Fruit fly (Drosophila melanogaster) whole organism: ENCODE results near the gene Tmx3.

ENCODE experiments used
- CG8478 ChIP-seq: fragments of >200 bp; optimal IDR thresholded peaks from 2 replicates; lab custom pipeline; 2018; ENCODE audit warnings: inconsistent platforms
- Dll ChIP-seq: fragments of >200 bp; optimal IDR thresholded peaks from 2 replicates; lab custom pipeline; 2017
- EcR ChIP-seq, 2 experiments: fragments of >200 bp; optimal IDR thresholded peaks; 2 replicates each; lab custom pipeline; 2017; ENCODE audit warnings: missing biosample characterization in 2 of 2, missing genetic modification characterization in 2 of 2, missing genetic modification reagents in 2 of 2
- psq ChIP-seq: fragments of >200 bp; optimal IDR thresholded peaks from 2 replicates; lab custom pipeline; 2017
- usp ChIP-seq: fragments of >200 bp; optimal IDR thresholded peaks from 2 replicates; lab custom pipeline; 2017; ENCODE audit warnings: missing biosample characterization, missing genetic modification characterization, mixed read lengths

DNA sequence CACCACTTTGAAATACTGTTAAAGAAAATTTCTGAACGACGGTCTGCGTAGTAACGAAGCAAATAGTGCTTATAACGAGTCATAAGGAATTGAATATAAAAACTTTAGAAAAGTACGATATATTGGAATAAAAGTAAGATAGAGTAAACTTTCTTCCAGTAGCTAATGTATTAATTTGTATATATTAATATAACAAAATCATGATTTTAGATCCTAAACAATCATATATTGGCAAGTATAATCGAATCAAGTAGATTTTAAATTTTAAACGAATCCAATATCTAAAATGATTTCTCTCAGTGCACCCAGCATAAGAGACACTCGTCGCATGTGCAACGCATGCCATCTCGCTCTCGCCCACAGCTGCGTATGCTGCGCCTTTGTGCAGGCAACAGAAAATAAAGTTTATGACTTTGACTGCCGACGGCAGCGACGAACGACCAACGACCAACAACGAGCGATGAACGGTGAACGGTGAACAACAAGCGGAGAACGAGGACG, 47.5 kb upstream of the Tmx3 start:
- no peak for TF ChIP-seq CG8478
- no peak for TF ChIP-seq EcR (GFP tag; optimal IDR thresholded peaks at IDR 0.05; lab: Kevin White, UChicago)
- TF ChIP-seq usp (GFP tag; lab: Kevin White, UChicago): no peak
- no peak for TF ChIP-seq Dll
- no peak for TF ChIP-seq psq (lab: Kevin White, UChicago)
